Worm (Caenorhabditis elegans): Measurements from ENCODE around the gene C01G10.15.

ce11 chrV:15083659-15084058 is 3.4 kb downstream of the C01G10.15 start:
- no peak for TF ChIP-seq fkh-10 (GFP tag; optimal IDR thresholded peaks at IDR 0.05)
- no peak for TF ChIP-seq ztf-4 (tag; optimal IDR thresholded peaks at IDR 0.05)
- TF ChIP-seq nhr-11 (tag; optimal IDR thresholded peaks at IDR 0.05): no peak
- TF ChIP-seq mab-9 (GFP tag; IDR thresholded peaks at IDR 0.05): no peak
- TF ChIP-seq unc-130 (tag; optimal IDR thresholded peaks at IDR 0.05): no peak
- TF ChIP-seq ceh-82 (tag; optimal IDR thresholded peaks at IDR 0.05): no peak
- no peak for TF ChIP-seq nhr-77 (tag; optimal IDR thresholded peaks at IDR 0.05)
- peak; percentile 48 for TF ChIP-seq ceh-63 (GFP tag; optimal IDR thresholded peaks at IDR 0.05)
- no peak for TF ChIP-seq nhr-237 (tag; optimal IDR thresholded peaks at IDR 0.05)
- TF ChIP-seq nhr-76 (tag; optimal IDR thresholded peaks at IDR 0.05): no peak
- no peak for TF ChIP-seq unc-98 (GFP tag; IDR thresholded peaks at IDR 0.05)
